Worm (Caenorhabditis elegans): ENCODE measurements around the gene egrh-2.
A peak's percentile ranks its signal among the peaks of the same experiment; 100 is the strongest.

DNA sequence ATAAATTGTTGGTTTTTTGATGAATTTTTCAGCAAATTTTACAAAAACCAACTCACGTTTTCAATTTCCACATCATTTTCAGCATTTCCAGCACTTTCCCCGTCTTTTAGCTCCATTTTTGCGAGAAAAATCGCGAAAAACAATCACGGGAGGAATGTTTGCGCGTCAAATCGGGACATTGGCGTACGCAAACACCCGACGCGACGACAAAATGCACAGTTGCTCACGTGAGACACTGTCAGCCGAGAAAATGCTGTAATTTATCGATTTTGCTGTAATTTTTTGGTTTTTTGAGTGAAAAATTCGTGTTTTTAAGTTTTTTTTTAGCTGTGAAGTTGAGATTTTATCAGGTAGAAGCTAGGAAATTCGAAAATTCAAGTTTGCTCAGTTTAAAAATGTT, 19.3 kb upstream of the egrh-2 start, which contains the start of gene Y55F3AM.9:
- no peak for TF ChIP-seq zag-1 (tag; optimal IDR thresholded peaks at IDR 0.05)
- TF ChIP-seq nfya-1 (tag; optimal IDR thresholded peaks at IDR 0.05; ENCODE audit: insufficient read depth), result peak; percentile 42
- no peak for TF ChIP-seq ztf-4 (tag; optimal IDR thresholded peaks at IDR 0.05)
- no peak for TF ChIP-seq tbx-2 (tag; optimal IDR thresholded peaks at IDR 0.05)

All from whole organism, L3 larva.